Worm (Caenorhabditis elegans): ENCODE measurements around the gene rocf-1.

DNA sequence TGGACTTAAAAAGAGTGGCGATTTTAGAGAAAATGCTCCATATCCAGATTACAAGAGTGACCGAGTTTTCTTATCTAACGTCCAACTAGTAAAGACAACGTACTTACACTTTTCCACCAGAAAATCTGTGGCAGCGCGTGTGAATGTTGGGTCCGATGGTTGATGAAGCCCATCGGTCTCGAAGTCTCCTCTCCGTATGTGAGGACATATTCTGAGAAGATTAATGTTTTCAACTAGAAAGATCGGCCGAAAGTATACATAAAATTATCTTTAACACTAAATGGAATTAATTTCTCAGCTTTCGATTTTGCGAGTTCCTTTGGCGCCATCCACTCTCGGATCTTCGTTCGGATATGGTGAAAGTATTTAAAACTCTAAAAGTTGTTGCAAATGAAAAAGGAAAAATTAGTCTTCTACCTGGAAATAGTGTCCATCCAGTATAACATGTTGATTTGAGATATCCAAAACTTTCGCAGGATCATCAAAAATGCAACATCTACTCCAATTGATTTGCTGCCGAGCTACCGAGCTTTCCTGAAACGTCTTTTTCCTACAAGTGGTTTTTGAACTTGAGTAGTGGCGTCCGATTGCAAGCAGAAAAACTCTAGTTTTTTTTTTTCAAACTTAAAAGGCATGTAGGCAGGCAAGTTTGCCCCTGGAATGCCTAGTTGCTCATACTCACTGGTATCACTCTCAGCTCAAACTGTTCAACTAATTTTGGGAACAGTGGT, 32.8 kb downstream of the rocf-1 start:
- TF ChIP-seq tbx-37 (GFP tag; conservative IDR thresholded peaks at IDR 0.05) (no peak), ceh-13 (GFP tag; optimal IDR thresholded peaks at IDR 0.05) (no peak), tra-4 (tag; optimal IDR thresholded peaks at IDR 0.05) (no peak), hmbx-1 (tag; optimal IDR thresholded peaks at IDR 0.05) (no peak)

Data from whole organism, early embryonic.